Worm (Caenorhabditis elegans) whole organism, late embryonic: ENCODE results near the gene lir-2.

ENCODE experiments used
- ama-1 ChIP-seq: fragments of 150-350 bp; optimal IDR thresholded peaks from 2 replicates; lab custom pipeline; 2014
- pat-9 ChIP-seq: fragments of 200-800 bp; sonication (Bioruptor generic); optimal IDR thresholded peaks from 2 replicates; lab custom pipeline; 2018; ENCODE audit warnings: mild to moderate bottlenecking, missing genetic modification characterization, moderate library complexity, missing compliant biosample characterization
- pha-4 ChIP-seq: fragments of 150-350 bp; optimal IDR thresholded peaks from 2 replicates; lab custom pipeline; 2018; ENCODE audit warnings: missing biosample characterization, missing genetic modification reagents, missing genetic modification characterization
- tbx-2 ChIP-seq: sonication (generic microtip); optimal IDR thresholded peaks from 2 replicates; lab custom pipeline; 2016; ENCODE audit warnings: missing genetic modification characterization, missing compliant biosample characterization

DNA sequence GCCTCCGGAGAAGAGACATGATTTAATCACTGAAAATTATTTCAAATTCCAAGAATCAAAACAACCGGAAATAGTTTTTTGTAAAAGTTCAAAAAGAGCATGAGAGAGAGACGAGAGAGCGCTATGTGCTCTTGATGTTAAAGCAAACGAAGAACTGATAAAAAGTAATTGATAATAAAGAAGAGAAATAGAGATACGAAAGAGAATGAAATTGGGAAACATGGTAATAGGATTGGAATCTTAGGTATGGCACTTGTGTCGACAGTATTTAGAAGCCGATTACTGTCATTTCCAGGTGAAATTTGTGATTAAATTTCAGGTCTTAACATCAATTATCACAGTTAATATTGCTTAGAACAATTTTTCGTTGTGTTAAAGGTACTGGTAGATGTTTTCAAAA lies 26.9 kb downstream of the lir-2 start, which contains the start of gene nhx-2:
- TF ChIP-seq tbx-2 (tag; lab: Kevin White, UChicago) (no peak), ama-1 (no peak), pat-9 (no peak), pha-4 (tag; lab: Kevin White, UChicago) (no peak)
